Fruit fly (Drosophila melanogaster) whole organism, embryonic: ENCODE data around the gene CG9184.

Source experiments
- Atf6 ChIP-seq: fragments of 200-800 bp; sonication (Bioruptor generic); IDR thresholded peaks from 2 replicates; pipeline ENCODE4 v1.3.6; 2022; ENCODE audit warnings: missing biosample characterization, missing genetic modification characterization
- B-H2 ChIP-seq: fragments of 200-800 bp; sonication (Bioruptor generic); optimal IDR thresholded peaks from 2 replicates; lab custom pipeline; 2018; ENCODE audit warnings: missing biosample characterization, mild to moderate bottlenecking, missing genetic modification characterization
- Bgb ChIP-seq: fragments of 200-800 bp; sonication (Bioruptor generic); IDR thresholded peaks from 2 replicates; pipeline ENCODE4 v1.3.6; 2022; ENCODE audit warnings: missing biosample characterization, missing genetic modification characterization; ENCODE audit not compliant: partially characterized antibody
- Blimp-1 ChIP-seq: fragments of 200-800 bp; sonication (Bioruptor generic); optimal IDR thresholded peaks from 3 replicates; lab custom pipeline; 2018; ENCODE audit warnings: missing biosample characterization, missing genetic modification characterization, mild to moderate bottlenecking, moderate library complexity, missing genetic modification reagents
- CG11085 ChIP-seq: fragments of 200-800 bp; sonication (Bioruptor generic); IDR thresholded peaks from 2 replicates; pipeline ENCODE4 v1.3.6; 2022; ENCODE audit warnings: missing biosample characterization, missing genetic modification characterization
- CG11398 ChIP-seq: fragments of 200-800 bp; sonication (Bioruptor generic); optimal IDR thresholded peaks from 2 replicates; lab custom pipeline; 2016; ENCODE audit warnings: missing biosample characterization, missing genetic modification characterization
- CG11723 ChIP-seq: fragments of 200-800 bp; sonication (Bioruptor generic); optimal IDR thresholded peaks from 2 replicates; lab custom pipeline; 2017; ENCODE audit warnings: missing biosample characterization, mild to moderate bottlenecking, missing genetic modification characterization
- CG12071 ChIP-seq: fragments of 200-800 bp; sonication (Bioruptor generic); optimal IDR thresholded peaks from 3 replicates; lab custom pipeline; 2018; ENCODE audit warnings: missing biosample characterization, mild to moderate bottlenecking, missing genetic modification characterization
- CG12219 ChIP-seq: fragments of 200-800 bp; sonication (Bioruptor generic); optimal IDR thresholded peaks from 3 replicates; lab custom pipeline; 2018; ENCODE audit warnings: missing biosample characterization, mild to moderate bottlenecking, missing genetic modification characterization
- CG12744 ChIP-seq: fragments of 200-800 bp; sonication (Bioruptor generic); optimal IDR thresholded peaks from 2 replicates; lab custom pipeline; 2016; ENCODE audit warnings: missing biosample characterization, missing genetic modification characterization
- CG13624 ChIP-seq: fragments of 200-800 bp; sonication (Bioruptor generic); optimal IDR thresholded peaks from 2 replicates; lab custom pipeline; 2016; ENCODE audit warnings: missing biosample characterization, missing genetic modification characterization
- CG14014 ChIP-seq: fragments of 200-800 bp; sonication (Bioruptor generic); IDR thresholded peaks from 2 replicates; pipeline ENCODE4 v1.3.6; 2022; ENCODE audit warnings: missing biosample characterization, missing genetic modification characterization
- CG17802 ChIP-seq: fragments of 200-800 bp; sonication (Bioruptor generic); optimal IDR thresholded peaks from 2 replicates; lab custom pipeline; 2018; ENCODE audit warnings: missing biosample characterization, mild to moderate bottlenecking, missing genetic modification characterization, moderate library complexity
- CG18011 ChIP-seq: fragments of 200-800 bp; sonication (Bioruptor generic); optimal IDR thresholded peaks from 2 replicates; lab custom pipeline; 2017; ENCODE audit warnings: missing biosample characterization, missing genetic modification characterization, mild to moderate bottlenecking, moderate library complexity, missing genotype
- CG2678 ChIP-seq: fragments of 200-800 bp; sonication (Bioruptor generic); optimal IDR thresholded peaks from 3 replicates; lab custom pipeline; 2019; ENCODE audit warnings: missing biosample characterization, mild to moderate bottlenecking, missing genetic modification characterization, moderate library complexity
- CG3407 ChIP-seq: fragments of 200-800 bp; sonication (Bioruptor generic); optimal IDR thresholded peaks from 2 replicates; lab custom pipeline; 2018; ENCODE audit warnings: missing biosample characterization, mild to moderate bottlenecking, missing genetic modification characterization
- CG34422 ChIP-seq: fragments of 200-800 bp; sonication (Bioruptor generic); IDR thresholded peaks from 3 replicates; pipeline ENCODE4 v1.3.6; 2022; ENCODE audit warnings: missing biosample characterization, missing genetic modification characterization
- CG3838 ChIP-seq: fragments of 200-800 bp; sonication (Bioruptor generic); optimal IDR thresholded peaks from 3 replicates; lab custom pipeline; 2016; ENCODE audit warnings: missing biosample characterization, missing genetic modification characterization
- CG43689 ChIP-seq: fragments of 200-800 bp; sonication (Bioruptor generic); IDR thresholded peaks from 2 replicates; pipeline ENCODE4 v1.3.6; 2022; ENCODE audit warnings: missing biosample characterization, missing genetic modification characterization
- CG4854 ChIP-seq: fragments of 200-800 bp; sonication (Bioruptor generic); optimal IDR thresholded peaks from 2 replicates; lab custom pipeline; 2016; ENCODE audit warnings: missing biosample characterization, missing genetic modification characterization, inconsistent platforms
- CG5180 ChIP-seq: fragments of 200-800 bp; sonication (Bioruptor generic); optimal IDR thresholded peaks from 3 replicates; lab custom pipeline; 2017; ENCODE audit warnings: missing biosample characterization, missing genetic modification characterization, mild to moderate bottlenecking, moderate library complexity, missing genetic modification reagents
- CG6175 ChIP-seq: fragments of 200-800 bp; sonication (Bioruptor generic); IDR thresholded peaks from 3 replicates; pipeline ENCODE4 v1.3.6; 2022; ENCODE audit warnings: missing biosample characterization, missing genetic modification characterization
- CG9727 ChIP-seq: fragments of 200-800 bp; sonication (Bioruptor generic); optimal IDR thresholded peaks from 3 replicates; lab custom pipeline; 2017; ENCODE audit warnings: missing biosample characterization, mild to moderate bottlenecking, missing genetic modification characterization
- Doc3 ChIP-seq: fragments of 200-800 bp; sonication (Bioruptor generic); IDR thresholded peaks from 3 replicates; pipeline ENCODE4 v1.3.6; 2022; ENCODE audit warnings: missing biosample characterization, missing genetic modification characterization; ENCODE audit not compliant: partially characterized antibody
- Ets65A ChIP-seq: fragments of 200-800 bp; sonication (Bioruptor generic); peaks from one replicate; lab custom pipeline; 2016; ENCODE audit warnings: missing biosample characterization, missing genetic modification characterization
- Fer3 ChIP-seq: fragments of 200-800 bp; sonication (Bioruptor generic); optimal IDR thresholded peaks from 2 replicates; lab custom pipeline; 2018; ENCODE audit warnings: missing biosample characterization, mild to moderate bottlenecking, missing genetic modification characterization, moderate library complexity
- HLH3B ChIP-seq: fragments of 200-800 bp; sonication (Bioruptor generic); IDR thresholded peaks from 2 replicates; pipeline ENCODE4 v1.3.6; 2022; ENCODE audit warnings: missing biosample characterization, missing genetic modification characterization
- Hey ChIP-seq: fragments of 200-800 bp; sonication (Bioruptor generic); optimal IDR thresholded peaks from 3 replicates; lab custom pipeline; 2018; ENCODE audit warnings: missing biosample characterization, mild to moderate bottlenecking, missing genetic modification characterization
- HmgZ ChIP-seq: fragments of 200-800 bp; sonication (Bioruptor generic); optimal IDR thresholded peaks from 2 replicates; lab custom pipeline; 2018; ENCODE audit warnings: missing biosample characterization, mild to moderate bottlenecking, missing genetic modification characterization
- Hsf ChIP-seq: fragments of 200-800 bp; sonication (Bioruptor generic); optimal IDR thresholded peaks from 3 replicates; lab custom pipeline; 2016; ENCODE audit warnings: missing biosample characterization, missing genetic modification characterization
- Myb ChIP-seq: fragments of 200-800 bp; sonication (Bioruptor generic); optimal IDR thresholded peaks from 2 replicates; lab custom pipeline; 2016; ENCODE audit warnings: missing biosample characterization, missing genetic modification characterization
- Oaz ChIP-seq: fragments of 200-800 bp; sonication (Bioruptor generic); IDR thresholded peaks from 2 replicates; pipeline ENCODE4 v1.3.6; 2022; ENCODE audit warnings: missing biosample characterization, missing genetic modification characterization
- Scr ChIP-seq: fragments of 200-800 bp; sonication (Bioruptor generic); IDR thresholded peaks from 2 replicates; pipeline ENCODE4 v1.3.6; 2022; ENCODE audit warnings: missing biosample characterization, missing genetic modification characterization; ENCODE audit not compliant: partially characterized antibody
- Xrp1 ChIP-seq: fragments of 200-800 bp; sonication (Bioruptor generic); IDR thresholded peaks from 2 replicates; pipeline ENCODE4 v1.3.6; 2022; ENCODE audit warnings: missing biosample characterization, missing genetic modification characterization
- al ChIP-seq: fragments of 200-800 bp; sonication (Bioruptor generic); IDR thresholded peaks from 2 replicates; pipeline ENCODE4 v1.3.6; 2022; ENCODE audit warnings: missing biosample characterization, missing genetic modification characterization
- cato ChIP-seq: fragments of 200-800 bp; sonication (Bioruptor generic); optimal IDR thresholded peaks from 2 replicates; lab custom pipeline; 2016; ENCODE audit warnings: missing biosample characterization, missing genetic modification characterization, borderline replicate concordance
- chn ChIP-seq: fragments of 200-800 bp; sonication (Bioruptor generic); optimal IDR thresholded peaks from 2 replicates; lab custom pipeline; 2016; ENCODE audit warnings: missing biosample characterization, missing genetic modification characterization
- crol ChIP-seq: fragments of 200-800 bp; sonication (Bioruptor generic); IDR thresholded peaks from 2 replicates; pipeline ENCODE4 v1.3.6; 2022; ENCODE audit warnings: missing biosample characterization, missing genetic modification characterization
- fu2 ChIP-seq: fragments of 200-800 bp; sonication (Bioruptor generic); optimal IDR thresholded peaks from 2 replicates; lab custom pipeline; 2016; ENCODE audit warnings: missing biosample characterization, missing genetic modification characterization
- lab ChIP-seq: fragments of 200-800 bp; sonication (Bioruptor generic); optimal IDR thresholded peaks from 3 replicates; lab custom pipeline; 2017; ENCODE audit warnings: missing biosample characterization, missing genetic modification characterization, mild to moderate bottlenecking, moderate library complexity, missing genetic modification reagents
- lmd ChIP-seq: fragments of 200-800 bp; sonication (Bioruptor generic); IDR thresholded peaks from 2 replicates; pipeline ENCODE4 v1.3.6; 2022; ENCODE audit warnings: missing biosample characterization, missing genetic modification characterization
- pita ChIP-seq: fragments of 200-800 bp; sonication (Bioruptor generic); optimal IDR thresholded peaks from 2 replicates; lab custom pipeline; 2017; ENCODE audit warnings: missing biosample characterization, mild to moderate bottlenecking, missing genetic modification characterization
- ranshi ChIP-seq: fragments of 200-800 bp; sonication (Bioruptor generic); IDR thresholded peaks from 2 replicates; pipeline ENCODE4 v1.3.6; 2022; ENCODE audit warnings: missing biosample characterization, missing genetic modification characterization
- run ChIP-seq: fragments of 200-800 bp; sonication (Bioruptor generic); optimal IDR thresholded peaks from 3 replicates; lab custom pipeline; 2018; ENCODE audit warnings: missing biosample characterization, mild to moderate bottlenecking, missing genetic modification characterization
- sob ChIP-seq: fragments of 200-800 bp; sonication (Bioruptor generic); IDR thresholded peaks from 2 replicates; pipeline ENCODE4 v1.3.6; 2022; ENCODE audit warnings: missing biosample characterization, missing genetic modification characterization
- stwl ChIP-seq: fragments of 200-800 bp; sonication (Bioruptor generic); optimal IDR thresholded peaks from 3 replicates; lab custom pipeline; 2018; ENCODE audit warnings: missing biosample characterization, mild to moderate bottlenecking, missing genetic modification characterization, moderate library complexity
- tap ChIP-seq: fragments of 200-800 bp; optimal IDR thresholded peaks from 3 replicates; lab custom pipeline; 2019; ENCODE audit warnings: missing biosample characterization, mild to moderate bottlenecking, missing genetic modification characterization, moderate library complexity
- tin ChIP-seq: fragments of 200-800 bp; sonication (Bioruptor generic); optimal IDR thresholded peaks from 3 replicates; lab custom pipeline; 2016; ENCODE audit warnings: missing biosample characterization, missing genetic modification characterization
- unpg ChIP-seq: fragments of 200-800 bp; sonication (Bioruptor generic); optimal IDR thresholded peaks from 3 replicates; lab custom pipeline; 2018; ENCODE audit warnings: missing biosample characterization, mild to moderate bottlenecking, missing genetic modification characterization, moderate library complexity
- zen ChIP-seq: fragments of 200-800 bp; sonication (Bioruptor generic); optimal IDR thresholded peaks from 3 replicates; lab custom pipeline; 2018; ENCODE audit warnings: missing biosample characterization, mild to moderate bottlenecking, missing genetic modification characterization, moderate library complexity
- zfh1 ChIP-seq: fragments of 200-800 bp; sonication (Bioruptor generic); IDR thresholded peaks from 3 replicates; pipeline ENCODE4 v1.3.6; 2022; ENCODE audit warnings: missing biosample characterization, missing genetic modification characterization

CG9184 gene

DNA sequence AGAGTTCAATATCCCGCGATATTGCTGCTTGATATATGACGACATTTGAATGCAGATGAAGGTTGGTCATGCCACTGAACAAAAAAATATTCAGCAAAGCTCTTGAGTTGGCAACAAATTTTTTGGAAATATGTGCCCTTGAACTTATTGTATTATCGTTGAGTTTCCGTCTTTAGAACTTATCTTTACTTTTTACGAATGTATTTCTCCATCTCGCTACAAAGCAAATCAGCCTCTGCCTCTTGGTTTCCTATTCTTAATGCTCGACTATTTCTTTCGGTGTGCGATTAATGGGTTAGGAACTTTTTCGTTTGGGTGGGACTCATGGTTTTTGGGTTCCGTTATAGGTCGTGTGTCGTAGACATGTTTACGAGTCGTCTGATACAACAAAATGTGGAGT, 530 bp upstream of the CG9184 start (continued):
- TF ChIP-seq CG12744 (GFP tag; lab: Kevin White, UChicago), result no peak
- no peak for TF ChIP-seq B-H2 (GFP tag; lab: Kevin White, UChicago)
- peak; percentile 40 for TF ChIP-seq Fer3 (tag; lab: Kevin White, UChicago)
- no peak for TF ChIP-seq CG11085
- no peak for TF ChIP-seq stwl (tag; lab: Kevin White, UChicago)
- TF ChIP-seq tin (GFP tag; lab: Kevin White, UChicago), result peak; percentile 68
- peak; percentile 84 for TF ChIP-seq Xrp1 (GFP tag; lab: Robert Waterston, UW)
- peak; percentile 23; the same call in 1 of the 3 replicates for TF ChIP-seq CG34422 (GFP tag; lab: Robert Waterston, UW)
- TF ChIP-seq fu2 (GFP tag; lab: Kevin White, UChicago), result peak; percentile 51
- peak; percentile 55 for TF ChIP-seq lmd (GFP tag; lab: Robert Waterston, UW)
- peak; percentile 15; the same call in 1 of the 2 replicates for TF ChIP-seq al (GFP tag; lab: Robert Waterston, UW)
- peak; percentile 67 for TF ChIP-seq tap (tag; lab: Kevin White, UChicago)
- no peak for TF ChIP-seq pita (GFP tag; lab: Kevin White, UChicago)
- TF ChIP-seq CG3407 (GFP tag; lab: Kevin White, UChicago), result peak; percentile 64
- TF ChIP-seq CG17802, result peak; percentile 56
- TF ChIP-seq run (tag; lab: Kevin White, UChicago), result no peak
- TF ChIP-seq CG12219, result peak; percentile 71
- peak; percentile 77 for TF ChIP-seq Hsf (GFP tag; lab: Kevin White, UChicago)
- peak; percentile 13 for TF ChIP-seq CG12071 (GFP tag; lab: Kevin White, UChicago)
- TF ChIP-seq lab, result peak; percentile 34
- 0 out of 2 replicates have a peak, but pooled peaks have one; percentile 14 for TF ChIP-seq sob
- peak; percentile 59; the same call in 1 of the 2 replicates for TF ChIP-seq ranshi (GFP tag; lab: Robert Waterston, UW)
- no peak for TF ChIP-seq Bgb (GFP tag; lab: Robert Waterston, UW)
- TF ChIP-seq HLH3B, result peak; percentile 60
- TF ChIP-seq Doc3 (GFP tag; lab: Robert Waterston, UW), result no peak
- TF ChIP-seq Atf6 (GFP tag; lab: Robert Waterston, UW), result no peak
- TF ChIP-seq Ets65A (GFP tag; lab: Kevin White, UChicago), result peak; percentile 94
- peak; percentile 34 for TF ChIP-seq CG9727 (GFP tag; lab: Kevin White, UChicago)
- TF ChIP-seq Oaz (GFP tag; lab: Robert Waterston, UW), result no peak
- TF ChIP-seq Blimp-1, result peak; percentile 88
- peak; percentile 24 for TF ChIP-seq CG18011 (GFP tag; lab: Kevin White, UChicago)
- TF ChIP-seq CG11723, result peak; percentile 15
- peak; percentile 11 for TF ChIP-seq CG13624 (GFP tag; lab: Kevin White, UChicago)
- TF ChIP-seq CG14014, result peak; percentile 16; the same call in 1 of the 2 replicates
- TF ChIP-seq CG4854 (GFP tag; lab: Kevin White, UChicago), result no peak
- no peak for TF ChIP-seq Scr
- no peak for TF ChIP-seq CG43689 (GFP tag; lab: Robert Waterston, UW)
- peak; percentile 18 for TF ChIP-seq CG3838 (GFP tag; lab: Kevin White, UChicago)
- TF ChIP-seq CG2678 (tag; lab: Kevin White, UChicago), result peak; percentile 76
- TF ChIP-seq cato (GFP tag; lab: Kevin White, UChicago), result peak; percentile 38
- TF ChIP-seq Hey (tag; lab: Kevin White, UChicago), result no peak
- TF ChIP-seq HmgZ (tag; lab: Kevin White, UChicago), result peak; percentile 33
- TF ChIP-seq chn (GFP tag; lab: Kevin White, UChicago), result peak; percentile 71
- TF ChIP-seq zen (tag; lab: Kevin White, UChicago), result peak; percentile 46
- peak; percentile 77 for TF ChIP-seq unpg
- TF ChIP-seq Myb, result peak; percentile 29
- TF ChIP-seq CG5180 (GFP tag; lab: Kevin White, UChicago), result no peak
- TF ChIP-seq CG6175, result no peak
- peak; percentile 43 for TF ChIP-seq CG11398 (GFP tag; lab: Kevin White, UChicago)
- no peak for TF ChIP-seq crol (GFP tag; lab: Robert Waterston, UW)
- peak; percentile 59; the same call in 1 of the 3 replicates for TF ChIP-seq zfh1 (GFP tag; lab: Robert Waterston, UW)
